Worm (Caenorhabditis elegans) whole organism, late embryonic: ENCODE data around the gene Y57G11C.38.

Experiments
- C08G9.2 ChIP-seq: sonication (generic microtip); optimal IDR thresholded peaks from 2 replicates; lab custom pipeline; 2016; ENCODE audit warnings: mild to moderate bottlenecking, missing genetic modification characterization, moderate library complexity, missing compliant biosample characterization
- C38D4.7 ChIP-seq: fragments of 200-800 bp; sonication (Bioruptor generic); optimal IDR thresholded peaks from 2 replicates; lab custom pipeline; 2018; ENCODE audit warnings: mild to moderate bottlenecking, missing genetic modification characterization, moderate library complexity, missing compliant biosample characterization
- F13H6.1 ChIP-seq: sonication (generic microtip); optimal IDR thresholded peaks from 2 replicates; lab custom pipeline; 2016; ENCODE audit warnings: missing genetic modification characterization, missing compliant biosample characterization
- T23F11.4 ChIP-seq: fragments of 200-800 bp; sonication (Bioruptor generic); optimal IDR thresholded peaks from 2 replicates; lab custom pipeline; 2018; ENCODE audit warnings: mild to moderate bottlenecking, missing genetic modification characterization, missing compliant biosample characterization
- Y22D7AL.16 ChIP-seq: sonication (generic microtip); optimal IDR thresholded peaks from 2 replicates; lab custom pipeline; 2016; ENCODE audit warnings: missing genetic modification characterization, missing compliant biosample characterization
- ahr-1 ChIP-seq: sonication (generic microtip); optimal IDR thresholded peaks from 2 replicates; lab custom pipeline; 2016; ENCODE audit warnings: missing genetic modification characterization, missing compliant biosample characterization
- ceh-14 ChIP-seq: sonication (generic microtip); optimal IDR thresholded peaks from 2 replicates; lab custom pipeline; 2016; ENCODE audit warnings: missing genotype, missing genetic modification characterization, missing compliant biosample characterization
- ceh-18 ChIP-seq: sonication (generic microtip); optimal IDR thresholded peaks from 2 replicates; lab custom pipeline; 2016; ENCODE audit warnings: missing genetic modification characterization, missing compliant biosample characterization
- ceh-2 ChIP-seq: sonication (generic microtip); optimal IDR thresholded peaks from 2 replicates; lab custom pipeline; 2016; ENCODE audit warnings: missing genotype, missing genetic modification characterization, missing compliant biosample characterization
- ceh-45 ChIP-seq: fragments of 200-800 bp; sonication (Bioruptor generic); IDR thresholded peaks from 2 replicates; pipeline ENCODE4 v1.3.6; 2022; ENCODE audit warnings: missing genetic modification reagents, missing genetic modification characterization, missing compliant biosample characterization
- ceh-48 ChIP-seq: sonication (generic microtip); optimal IDR thresholded peaks from 2 replicates; lab custom pipeline; 2016; ENCODE audit warnings: missing genetic modification characterization, inconsistent platforms, missing compliant biosample characterization
- ceh-6 ChIP-seq: fragments of 200-800 bp; sonication (Bioruptor generic); optimal IDR thresholded peaks from 2 replicates; lab custom pipeline; 2018; ENCODE audit warnings: mild to moderate bottlenecking, missing genetic modification characterization, missing compliant biosample characterization
- che-1 ChIP-seq: sonication (generic microtip); optimal IDR thresholded peaks from 2 replicates; lab custom pipeline; 2016; ENCODE audit warnings: mild to moderate bottlenecking, missing genetic modification characterization, missing compliant biosample characterization
- dmd-4 ChIP-seq: sonication (generic microtip); optimal IDR thresholded peaks from 2 replicates; lab custom pipeline; 2016; ENCODE audit warnings: borderline replicate concordance, missing genetic modification characterization, missing compliant biosample characterization
- elt-4 ChIP-seq: sonication (generic microtip); optimal IDR thresholded peaks from 2 replicates; lab custom pipeline; 2016; ENCODE audit warnings: missing genetic modification characterization, missing compliant biosample characterization
- ets-4 ChIP-seq: sonication (generic microtip); optimal IDR thresholded peaks from 2 replicates; lab custom pipeline; 2016; ENCODE audit warnings: missing genetic modification characterization, missing compliant biosample characterization
- eyg-1 ChIP-seq: sonication (generic microtip); optimal IDR thresholded peaks from 2 replicates; lab custom pipeline; 2016; ENCODE audit warnings: missing genotype, missing genetic modification characterization, missing compliant biosample characterization
- fax-1 ChIP-seq: sonication (generic microtip); optimal IDR thresholded peaks from 2 replicates; lab custom pipeline; 2016; ENCODE audit warnings: missing genotype, missing genetic modification characterization, missing compliant biosample characterization
- fkh-10 ChIP-seq: fragments of 150-350 bp; optimal IDR thresholded peaks from 2 replicates; lab custom pipeline; 2014; ENCODE audit warnings: missing biosample characterization, missing genetic modification reagents, missing genetic modification characterization
- hlh-13 ChIP-seq: fragments of 200-800 bp; sonication (Bioruptor generic); optimal IDR thresholded peaks from 2 replicates; lab custom pipeline; 2018; ENCODE audit warnings: mild to moderate bottlenecking, missing genetic modification characterization, missing compliant biosample characterization
- hlh-15 ChIP-seq: sonication (generic microtip); optimal IDR thresholded peaks from 2 replicates; lab custom pipeline; 2016; ENCODE audit warnings: missing genetic modification characterization, missing compliant biosample characterization
- hlh-30 ChIP-seq: sonication (generic microtip); optimal IDR thresholded peaks from 2 replicates; lab custom pipeline; 2017; ENCODE audit warnings: antibody characterized with exemption, missing genetic modification characterization, missing compliant biosample characterization; ENCODE audit not compliant: insufficient read depth
- hlh-6 ChIP-seq: sonication (generic microtip); optimal IDR thresholded peaks from 2 replicates; lab custom pipeline; 2016; ENCODE audit warnings: missing genotype, missing genetic modification characterization, missing compliant biosample characterization
- lin-11 ChIP-seq: fragments of 200-800 bp; sonication (Bioruptor generic); optimal IDR thresholded peaks from 2 replicates; lab custom pipeline; 2018; ENCODE audit warnings: mild to moderate bottlenecking, missing genetic modification characterization, missing compliant biosample characterization
- madf-2 ChIP-seq: sonication (generic microtip); optimal IDR thresholded peaks from 2 replicates; lab custom pipeline; 2017; ENCODE audit warnings: missing genetic modification characterization, missing compliant biosample characterization
- nfya-1 ChIP-seq: sonication (generic microtip); optimal IDR thresholded peaks from 2 replicates; lab custom pipeline; 2017; ENCODE audit warnings: missing genetic modification characterization, mild to moderate bottlenecking, missing compliant biosample characterization, antibody characterized with exemption, moderate library complexity
- npax-4 ChIP-seq: sonication (generic microtip); optimal IDR thresholded peaks from 2 replicates; lab custom pipeline; 2016; ENCODE audit warnings: missing genetic modification characterization, missing compliant biosample characterization
- odd-2 ChIP-seq: sonication (generic microtip); optimal IDR thresholded peaks from 2 replicates; lab custom pipeline; 2017; ENCODE audit warnings: antibody characterized with exemption, mild to moderate bottlenecking, missing genetic modification characterization, missing compliant biosample characterization
- pag-3 ChIP-seq: sonication (generic microtip); optimal IDR thresholded peaks from 2 replicates; lab custom pipeline; 2016; ENCODE audit warnings: missing compliant biosample characterization, missing genetic modification characterization, borderline replicate concordance
- pax-1 ChIP-seq: fragments of 150-350 bp; optimal IDR thresholded peaks from 2 replicates; lab custom pipeline; 2014; ENCODE audit warnings: missing biosample characterization, missing genetic modification characterization
- pha-2 ChIP-seq: sonication (generic microtip); optimal IDR thresholded peaks from 2 replicates; lab custom pipeline; 2017; ENCODE audit warnings: mild to moderate bottlenecking, missing genetic modification characterization, missing compliant biosample characterization
- pqm-1 ChIP-seq: sonication (generic microtip); optimal IDR thresholded peaks from 2 replicates; lab custom pipeline; 2016; ENCODE audit warnings: missing genetic modification characterization, missing compliant biosample characterization
- pros-1 ChIP-seq: fragments of 150-350 bp; optimal IDR thresholded peaks from 2 replicates; lab custom pipeline; 2014; ENCODE audit warnings: missing biosample characterization, missing genetic modification reagents, missing genetic modification characterization
- ref-2 ChIP-seq: sonication (generic microtip); optimal IDR thresholded peaks from 2 replicates; lab custom pipeline; 2016; ENCODE audit warnings: missing genetic modification characterization, missing compliant biosample characterization
- rnt-1 ChIP-seq: sonication (generic microtip); optimal IDR thresholded peaks from 2 replicates; lab custom pipeline; 2016; ENCODE audit warnings: missing genetic modification characterization, missing compliant biosample characterization
- sox-2 ChIP-seq: fragments of 200-800 bp; sonication (Bioruptor generic); IDR thresholded peaks from 2 replicates; pipeline ENCODE4 v1.3.6; 2022; ENCODE audit warnings: missing genetic modification reagents, missing genetic modification characterization, missing compliant biosample characterization
- sox-4 ChIP-seq: sonication (generic microtip); optimal IDR thresholded peaks from 2 replicates; lab custom pipeline; 2017; ENCODE audit warnings: mild to moderate bottlenecking, missing genetic modification characterization, inconsistent platforms, missing compliant biosample characterization
- tbx-2 ChIP-seq: sonication (generic microtip); optimal IDR thresholded peaks from 2 replicates; lab custom pipeline; 2016; ENCODE audit warnings: missing genetic modification characterization, missing compliant biosample characterization
- tbx-7 ChIP-seq: sonication (generic microtip); optimal IDR thresholded peaks from 2 replicates; lab custom pipeline; 2016; ENCODE audit warnings: missing genotype, missing genetic modification characterization, missing compliant biosample characterization
- unc-3 ChIP-seq, 2 experiments: fragments of 200-800 bp in 1 of 2; sonication (Bioruptor generic) in 1 of 2; sonication (generic microtip) in 1 of 2; conservative IDR thresholded peaks in 1 of 2; optimal IDR thresholded peaks in 1 of 2; 2 replicates each; pipeline versions ENCODE4 v1.3.6 to Lab custom; 2016 to 2022; ENCODE audit warnings: missing compliant biosample characterization in 2 of 2, missing genetic modification characterization in 2 of 2, missing genetic modification reagents in 1 of 2
- unc-42 ChIP-seq: sonication (generic microtip); optimal IDR thresholded peaks from 2 replicates; lab custom pipeline; 2016; ENCODE audit warnings: missing genotype, missing genetic modification characterization, missing compliant biosample characterization
- ztf-16 ChIP-seq: sonication (generic microtip); optimal IDR thresholded peaks from 2 replicates; lab custom pipeline; 2017; ENCODE audit warnings: missing genetic modification characterization, missing compliant biosample characterization

The Y57G11C.38 gene

ce11 chrIV:14863772-14864171, 1.5 kb downstream of the Y57G11C.38 start:
- TF ChIP-seq T23F11.4 (GFP tag; lab: Kevin White, UChicago) (no peak), unc-3 (GFP tag; conservative IDR thresholded peaks at IDR 0.05; lab: Robert Waterston, UW) (no peak), unc-3 (tag; optimal IDR thresholded peaks at IDR 0.05; lab: Kevin White, UChicago) (no peak), unc-42 (no peak), ceh-6 (GFP tag; lab: Kevin White, UChicago) (no peak), fax-1 (tag; lab: Kevin White, UChicago) (no peak), ceh-48 (tag; lab: Kevin White, UChicago) (no peak), eyg-1 (no peak), ahr-1 (tag; lab: Kevin White, UChicago) (no peak), rnt-1 (no peak), ztf-16 (tag; lab: Kevin White, UChicago) (no peak), Y22D7AL.16 (tag; lab: Kevin White, UChicago) (no peak), madf-2 (tag; lab: Kevin White, UChicago) (no peak)

- TF ChIP-seq madf-2 (tag; lab: Kevin White, UChicago) (no peak), tbx-7 (tag; lab: Kevin White, UChicago) (no peak), ref-2 (tag; lab: Kevin White, UChicago) (no peak), sox-2 (GFP tag; lab: Robert Waterston, UW) (no peak), fkh-10 (GFP tag; lab: Kevin White, UChicago) (no peak), T23F11.4 (GFP tag; lab: Kevin White, UChicago) (no peak), hlh-6 (tag; lab: Kevin White, UChicago) (no peak)
Measured at ce11 chrIV:14864529-14864928, 2.3 kb downstream of the Y57G11C.38 start.

ce11 chrIV:14868560-14868959, 6.3 kb downstream of the Y57G11C.38 start:
- TF ChIP-seq lin-11 (tag; lab: Kevin White, UChicago) (no peak), dmd-4 (tag; lab: Kevin White, UChicago) (no peak), F13H6.1 (tag; lab: Kevin White, UChicago) (no peak), pros-1 (tag; lab: Kevin White, UChicago) (no peak), pax-1 (no peak), che-1 (tag; lab: Kevin White, UChicago) (no peak)

ce11 chrIV:14869844-14870433, 7.7 kb downstream of the Y57G11C.38 start:
- peak; percentile 75 for TF ChIP-seq nfya-1 (tag; lab: Kevin White, UChicago)
- no peak for TF ChIP-seq odd-2 (tag; lab: Kevin White, UChicago)

- TF ChIP-seq elt-4 (tag; lab: Kevin White, UChicago) (no peak), pag-3 (tag; lab: Kevin White, UChicago) (no peak), ref-2 (tag; lab: Kevin White, UChicago) (peak; percentile 65), hlh-15 (tag; lab: Kevin White, UChicago) (no peak), pqm-1 (no peak), ceh-2 (tag; lab: Kevin White, UChicago) (peak; percentile 6), C38D4.7 (no peak), rnt-1 (peak; percentile 63), hlh-30 (tag; lab: Kevin White, UChicago) (peak; percentile 26), pha-2 (tag; lab: Kevin White, UChicago) (peak; percentile 32), eyg-1 (peak; percentile 34), tbx-7 (tag; lab: Kevin White, UChicago) (peak; percentile 15), T23F11.4 (GFP tag; lab: Kevin White, UChicago) (no peak), npax-4 (tag; lab: Kevin White, UChicago) (no peak), fax-1 (tag; lab: Kevin White, UChicago) (no peak), ceh-18 (tag; lab: Kevin White, UChicago) (peak; percentile 36), hlh-13 (GFP tag; lab: Kevin White, UChicago) (no peak), C08G9.2 (peak; percentile 33), ceh-14 (no peak), sox-4 (tag; lab: Kevin White, UChicago) (no peak), ceh-45 (no peak), odd-2 (tag; lab: Kevin White, UChicago) (no peak), nfya-1 (tag; lab: Kevin White, UChicago) (peak; percentile 73), ets-4 (tag; lab: Kevin White, UChicago) (peak; percentile 9), pros-1 (tag; lab: Kevin White, UChicago) (peak; percentile 62), madf-2 (tag; lab: Kevin White, UChicago) (no peak), tbx-2 (peak; percentile 70)
Measured at ce11 chrIV:14872320-14872719, 10.1 kb downstream of the Y57G11C.38 start.
